Worm (Caenorhabditis elegans) whole organism, midembryonic: ENCODE measurements around the gene Y82E9BL.19.

Experiments
- cog-1 ChIP-seq: sonication (generic microtip); optimal IDR thresholded peaks from 2 replicates; lab custom pipeline; 2016; ENCODE audit warnings: missing genetic modification characterization, missing compliant biosample characterization
- flt-1 ChIP-seq: fragments of 200-800 bp; sonication (Bioruptor generic); IDR thresholded peaks from 2 replicates; pipeline ENCODE4 v1.3.6; 2022; ENCODE audit warnings: missing genetic modification characterization, missing compliant biosample characterization

DNA sequence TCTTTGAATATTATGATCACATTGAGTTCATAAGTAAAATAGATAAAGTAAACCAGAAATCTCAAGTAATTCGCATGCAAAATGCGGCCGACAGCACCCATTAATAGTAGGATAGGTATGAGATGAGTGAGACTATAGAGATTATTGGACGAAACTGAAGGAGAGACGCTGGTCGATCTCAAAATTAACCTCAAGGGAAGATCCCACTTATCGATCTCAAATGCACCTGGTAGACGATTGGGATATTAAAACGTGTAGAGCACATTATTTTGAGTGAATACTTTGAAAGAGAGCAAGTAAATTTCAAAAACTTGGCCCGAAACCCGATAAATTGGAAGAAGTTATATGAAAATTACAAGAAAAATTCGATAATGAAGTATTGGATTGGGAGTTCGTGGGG, 13.9 kb downstream of the Y82E9BL.19 start, which contains the start of gene Y82E9BL.6:
- TF ChIP-seq cog-1 (tag; lab: Kevin White, UChicago) (no peak), flt-1 (GFP tag; lab: Robert Waterston, UW) (no peak)
